Fruit fly (Drosophila melanogaster) whole organism, wandering third instar larva: ENCODE measurements around the gene CG9919.

Experiments
- Dfd ChIP-seq: fragments of >200 bp; optimal IDR thresholded peaks from 2 replicates; lab custom pipeline; 2017; ENCODE audit warnings: missing biosample characterization, missing genetic modification characterization
- Hr78 ChIP-seq: fragments of >200 bp; optimal IDR thresholded peaks from 2 replicates; lab custom pipeline; 2017; ENCODE audit warnings: missing biosample characterization, missing genetic modification characterization
- jim ChIP-seq: fragments of 175-275, 200-325 bp; sonication (Bioruptor generic); optimal IDR thresholded peaks from 2 replicates; lab custom pipeline; 2016; ENCODE audit warnings: missing biosample characterization, mild to moderate bottlenecking, missing genetic modification characterization
- pan ChIP-seq: fragments of >200 bp; optimal IDR thresholded peaks from 2 replicates; lab custom pipeline; 2017
- tai ChIP-seq: sonication (Bioruptor generic); optimal IDR thresholded peaks from 2 replicates; lab custom pipeline; 2016; ENCODE audit warnings: missing biosample characterization, missing genetic modification characterization

DNA sequence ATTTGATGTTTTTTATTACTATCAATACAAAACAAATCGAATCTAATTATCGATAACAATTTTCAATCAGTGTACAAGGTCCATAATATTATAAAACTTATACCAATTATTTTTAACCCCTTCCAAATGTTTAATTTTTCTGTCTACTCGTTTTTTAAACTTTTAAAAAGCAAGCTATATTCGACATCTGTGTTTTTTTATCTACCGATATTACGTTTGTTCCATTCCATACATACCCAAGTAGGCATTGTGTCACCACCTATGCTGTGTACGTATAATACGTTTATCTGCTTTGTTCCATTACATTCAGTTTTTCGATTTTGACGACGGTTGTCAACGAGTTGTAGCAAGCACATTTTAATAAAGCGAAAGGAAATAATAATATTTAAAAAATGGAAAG lies 30.7 kb upstream of the CG9919 start, which contains the start of gene nonA:
- TF ChIP-seq Dfd (GFP tag; lab: Kevin White, UChicago) = no peak
- TF ChIP-seq tai (GFP tag; lab: Kevin White, UChicago) = no peak
- no peak for TF ChIP-seq Hr78
- TF ChIP-seq pan = no peak
- TF ChIP-seq jim (GFP tag; lab: Kevin White, UChicago) = no peak
